Worm (Caenorhabditis elegans): ENCODE results near the gene ZK632.12.

DNA sequence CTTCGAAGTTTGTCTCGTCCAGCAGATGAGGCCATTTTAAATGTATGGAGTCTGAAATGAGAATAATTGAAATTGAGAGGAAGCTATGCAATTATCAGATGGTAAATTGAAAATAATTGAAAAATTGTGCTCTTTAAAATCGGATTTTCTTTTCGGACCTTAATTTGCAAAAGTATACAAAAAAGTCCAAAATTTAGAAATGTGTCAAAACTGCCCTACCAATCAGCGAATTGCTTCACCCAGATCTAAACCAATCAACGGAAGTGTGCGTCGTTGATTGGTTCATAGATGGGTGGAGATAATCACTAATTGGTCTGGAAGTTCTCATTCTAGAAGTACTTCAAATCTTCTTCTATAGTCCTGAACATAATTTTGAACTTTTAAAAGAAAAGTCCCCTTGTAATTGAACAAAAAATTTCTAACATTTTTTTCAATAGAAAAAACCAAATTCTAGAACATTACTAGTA is 41.0 kb upstream of the ZK632.12 start, which contains the start of gene R10E11.5:
- no peak for TF ChIP-seq nhr-237 (tag; optimal IDR thresholded peaks at IDR 0.05)
- TF ChIP-seq ztf-11 (tag; optimal IDR thresholded peaks at IDR 0.05) = no peak
- no peak for TF ChIP-seq unc-39 (tag; optimal IDR thresholded peaks at IDR 0.05)
- no peak for TF ChIP-seq nhr-76 (tag; optimal IDR thresholded peaks at IDR 0.05)
- no peak for TF ChIP-seq lsy-2 (tag; optimal IDR thresholded peaks at IDR 0.05)
- TF ChIP-seq blmp-1 (tag; optimal IDR thresholded peaks at IDR 0.05) = no peak
- TF ChIP-seq lin-13 (tag; optimal IDR thresholded peaks at IDR 0.05) = no peak
- TF ChIP-seq nhr-12 (tag; optimal IDR thresholded peaks at IDR 0.05) = no peak
- TF ChIP-seq sptf-1 (tag; optimal IDR thresholded peaks at IDR 0.05) = no peak
- TF ChIP-seq drap-1 (GFP tag; optimal IDR thresholded peaks at IDR 0.05) = no peak

Data from whole organism, mixed stage, embryonic.